Fruit fly (Drosophila melanogaster): ENCODE data around the gene Dys.

DNA sequence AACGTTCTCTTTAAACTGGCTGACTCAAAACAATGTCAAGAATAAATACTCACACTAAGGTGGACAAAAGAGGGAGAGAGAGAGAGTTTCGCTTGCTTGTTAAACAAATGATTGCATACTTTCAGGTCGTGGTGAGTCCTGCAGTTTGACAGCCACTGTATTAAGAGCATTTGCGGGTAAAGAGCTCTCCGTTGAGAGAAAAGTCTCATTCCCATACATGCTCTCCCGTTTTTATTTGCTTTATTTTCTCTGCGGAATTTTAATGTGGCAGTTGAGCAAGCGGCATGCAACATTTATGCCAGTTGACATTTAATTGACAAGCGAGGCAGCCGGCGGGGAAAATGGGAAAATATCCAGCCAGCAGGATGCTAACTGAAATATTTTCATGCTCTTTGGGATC is 34.3 kb downstream of the Dys start:
- TF ChIP-seq hbn (GFP tag; IDR thresholded peaks at IDR 0.05; ENCODE audit: partially characterized antibody) (no peak), Hey (tag; optimal IDR thresholded peaks at IDR 0.05) (no peak), jumu (GFP tag; optimal IDR thresholded peaks at IDR 0.05) (no peak), cas (GFP tag; IDR thresholded peaks at IDR 0.05) (no peak), CG17328 (GFP tag; IDR thresholded peaks at IDR 0.05) (no peak), mam (GFP tag; optimal IDR thresholded peaks at IDR 0.05) (no peak), lola (GFP tag; optimal IDR thresholded peaks at IDR 0.05) (no peak), HmgZ (tag; optimal IDR thresholded peaks at IDR 0.05) (no peak), Hr78 (GFP tag; optimal IDR thresholded peaks at IDR 0.05) (no peak), CG12942 (GFP tag; optimal IDR thresholded peaks at IDR 0.05) (no peak)
